Fruit fly (Drosophila melanogaster) whole organism, wandering third instar larva: ENCODE data around the gene GAA1.

Experiments used
- Abd-B ChIP-seq: fragments of >200 bp; optimal IDR thresholded peaks from 2 replicates; lab custom pipeline; 2017; ENCODE audit warnings: missing biosample characterization, missing genetic modification characterization
- CG32264 ChIP-seq: fragments of 200-800 bp; sonication (Bioruptor generic); optimal IDR thresholded peaks from 2 replicates; lab custom pipeline; 2016; ENCODE audit warnings: missing biosample characterization, missing genetic modification characterization
- CG9705 ChIP-seq: fragments of 200-800 bp; sonication (Bioruptor generic); optimal IDR thresholded peaks from 2 replicates; lab custom pipeline; 2018; ENCODE audit warnings: missing biosample characterization, mild to moderate bottlenecking, missing genetic modification characterization
- CrebA ChIP-seq: fragments of 200-800 bp; sonication (Bioruptor generic); optimal IDR thresholded peaks from 2 replicates; lab custom pipeline; 2016; ENCODE audit warnings: missing biosample characterization, mild to moderate bottlenecking, missing genetic modification characterization, borderline replicate concordance
- Dfd ChIP-seq: fragments of >200 bp; optimal IDR thresholded peaks from 2 replicates; lab custom pipeline; 2017; ENCODE audit warnings: missing biosample characterization, missing genetic modification characterization
- Dif ChIP-seq: fragments of 200-275, 200-300 bp; sonication (Bioruptor generic); optimal IDR thresholded peaks from 2 replicates; lab custom pipeline; 2018; ENCODE audit warnings: missing biosample characterization, missing genetic modification characterization; ENCODE audit not compliant: partially characterized antibody
- GATAd ChIP-seq: sonication (Bioruptor generic); optimal IDR thresholded peaks from 2 replicates; lab custom pipeline; 2016; ENCODE audit warnings: missing biosample characterization, missing genetic modification characterization
- HLH106 ChIP-seq: fragments of 200-800 bp; optimal IDR thresholded peaks from 3 replicates; lab custom pipeline; 2019; ENCODE audit warnings: missing biosample characterization, mild to moderate bottlenecking, missing genetic modification characterization, moderate library complexity
- Hnf4 ChIP-seq: fragments of 200-800 bp; sonication (Bioruptor generic); optimal IDR thresholded peaks from 2 replicates; lab custom pipeline; 2016; ENCODE audit warnings: missing biosample characterization, mild to moderate bottlenecking, missing genetic modification characterization
- Hr78 ChIP-seq: fragments of >200 bp; optimal IDR thresholded peaks from 2 replicates; lab custom pipeline; 2017; ENCODE audit warnings: missing biosample characterization, missing genetic modification characterization
- Hr83 ChIP-seq: fragments of 200-300 bp; sonication (Bioruptor generic); optimal IDR thresholded peaks from 2 replicates; lab custom pipeline; 2016; ENCODE audit warnings: missing biosample characterization, mild to moderate bottlenecking, missing genetic modification characterization, moderate library complexity; ENCODE audit not compliant: poor library complexity, severe bottlenecking
- Jra ChIP-seq: sonication (Bioruptor generic); optimal IDR thresholded peaks from 2 replicates; lab custom pipeline; 2016; ENCODE audit warnings: missing biosample characterization, missing genetic modification characterization
- Mio ChIP-seq: sonication (Bioruptor generic); optimal IDR thresholded peaks from 2 replicates; lab custom pipeline; 2016; ENCODE audit warnings: missing biosample characterization, missing genetic modification characterization
- Myc ChIP-seq: fragments of >200 bp; optimal IDR thresholded peaks from 2 replicates; lab custom pipeline; 2017
- N ChIP-seq: fragments of >200 bp; optimal IDR thresholded peaks from 2 replicates; lab custom pipeline; 2018; ENCODE audit warnings: missing biosample characterization, missing external identifiers, missing genetic modification characterization
- OdsH ChIP-seq: fragments of 200-800 bp; sonication (Bioruptor generic); optimal IDR thresholded peaks from 2 replicates; lab custom pipeline; 2016; ENCODE audit warnings: missing biosample characterization, mild to moderate bottlenecking, missing genetic modification characterization
- Rel ChIP-seq, 2 experiments: fragments of 200-800 bp; sonication (Bioruptor generic) in 1 of 2; optimal IDR thresholded peaks; 2 replicates in 1 of 2; 3 replicates in 1 of 2; lab custom pipeline; 2016 to 2019; ENCODE audit warnings: mild to moderate bottlenecking in 2 of 2, missing biosample characterization in 2 of 2, missing genetic modification characterization in 2 of 2, moderate library complexity in 1 of 2
- Sp1 ChIP-seq: fragments of 200-800 bp; sonication (Bioruptor generic); optimal IDR thresholded peaks from 3 replicates; lab custom pipeline; 2019; ENCODE audit warnings: missing biosample characterization, mild to moderate bottlenecking, missing genetic modification characterization, moderate library complexity
- Vsx2 ChIP-seq: fragments of 200-300, 225-300 bp; sonication (Bioruptor generic); optimal IDR thresholded peaks from 2 replicates; lab custom pipeline; 2018; ENCODE audit warnings: missing biosample characterization, missing genetic modification characterization; ENCODE audit not compliant: partially characterized antibody
- br ChIP-seq: fragments of 200-800 bp; sonication (Bioruptor generic); optimal IDR thresholded peaks from 2 replicates; lab custom pipeline; 2016; ENCODE audit warnings: missing biosample characterization, missing genetic modification characterization
- brk ChIP-seq: fragments of 200-800 bp; sonication (Bioruptor generic); optimal IDR thresholded peaks from 2 replicates; lab custom pipeline; 2016; ENCODE audit warnings: missing biosample characterization, mild to moderate bottlenecking, missing genetic modification characterization
- dl ChIP-seq, 2 experiments: fragments of 175-275, 200-275 bp in 1 of 2; fragments of 200-275 bp in 1 of 2; sonication (Bioruptor generic); optimal IDR thresholded peaks; lab custom pipeline; 2018; ENCODE audit warnings: mild to moderate bottlenecking in 2 of 2, missing biosample characterization in 2 of 2, missing genetic modification characterization in 2 of 2, moderate library complexity in 2 of 2; ENCODE audit not compliant: partially characterized antibody in 2 of 2, insufficient read depth in 1 of 2
- dmrt93B ChIP-seq: fragments of 200-800 bp; sonication (Bioruptor generic); optimal IDR thresholded peaks from 2 replicates; lab custom pipeline; 2018; ENCODE audit warnings: missing biosample characterization, mild to moderate bottlenecking, missing genetic modification characterization
- dsf ChIP-seq: sonication (Bioruptor generic); optimal IDR thresholded peaks from 2 replicates; lab custom pipeline; 2016; ENCODE audit warnings: missing biosample characterization, missing genetic modification characterization, borderline replicate concordance
- ey ChIP-seq: fragments of 200-800 bp; sonication (Bioruptor generic); optimal IDR thresholded peaks from 2 replicates; lab custom pipeline; 2016; ENCODE audit warnings: missing biosample characterization, missing genetic modification characterization
- foxo ChIP-seq, 2 experiments: fragments of 200-800 bp; sonication (Bioruptor generic); optimal IDR thresholded peaks; 2 replicates in 1 of 2; 3 replicates in 1 of 2; lab custom pipeline; 2016 to 2017; ENCODE audit warnings: missing biosample characterization in 2 of 2, missing genetic modification characterization in 2 of 2
- fru ChIP-seq: fragments of 200-800 bp; sonication (Bioruptor generic); optimal IDR thresholded peaks from 3 replicates; lab custom pipeline; 2016; ENCODE audit warnings: missing biosample characterization, mild to moderate bottlenecking, missing genetic modification characterization
- h ChIP-seq: fragments of 200-800 bp; sonication (Bioruptor generic); optimal IDR thresholded peaks from 3 replicates; lab custom pipeline; 2016; ENCODE audit warnings: missing biosample characterization, mild to moderate bottlenecking, missing genetic modification characterization
- jim ChIP-seq: fragments of 175-275, 200-325 bp; sonication (Bioruptor generic); optimal IDR thresholded peaks from 2 replicates; lab custom pipeline; 2016; ENCODE audit warnings: missing biosample characterization, mild to moderate bottlenecking, missing genetic modification characterization
- lola ChIP-seq: fragments of >200 bp; optimal IDR thresholded peaks from 2 replicates; lab custom pipeline; 2017; ENCODE audit warnings: missing biosample characterization, missing genetic modification characterization
- pan ChIP-seq: fragments of >200 bp; optimal IDR thresholded peaks from 2 replicates; lab custom pipeline; 2017
- psq ChIP-seq: fragments of 200-800 bp; sonication (Bioruptor generic); optimal IDR thresholded peaks from 3 replicates; lab custom pipeline; 2017; ENCODE audit warnings: missing biosample characterization, mild to moderate bottlenecking, missing genetic modification characterization, moderate library complexity
- rgr ChIP-seq: fragments of 200-800 bp; sonication (Bioruptor generic); optimal IDR thresholded peaks from 3 replicates; lab custom pipeline; 2016; ENCODE audit warnings: missing biosample characterization, mild to moderate bottlenecking, missing genetic modification characterization
- sage ChIP-seq: fragments of 200-800 bp; sonication (Bioruptor generic); optimal IDR thresholded peaks from 2 replicates; lab custom pipeline; 2016; ENCODE audit warnings: missing biosample characterization, mild to moderate bottlenecking, missing genetic modification characterization
- sv ChIP-seq: fragments of 200-800 bp; sonication (Bioruptor generic); optimal IDR thresholded peaks from 3 replicates; lab custom pipeline; 2016; ENCODE audit warnings: missing biosample characterization, missing genetic modification characterization
- tai ChIP-seq: sonication (Bioruptor generic); optimal IDR thresholded peaks from 2 replicates; lab custom pipeline; 2016; ENCODE audit warnings: missing biosample characterization, missing genetic modification characterization
- usp ChIP-seq: fragments of >200 bp; optimal IDR thresholded peaks from 2 replicates; lab custom pipeline; 2017; ENCODE audit warnings: missing biosample characterization, missing genetic modification characterization
- woc ChIP-seq: sonication (Bioruptor generic); optimal IDR thresholded peaks from 2 replicates; lab custom pipeline; 2016; ENCODE audit warnings: missing biosample characterization, mild to moderate bottlenecking, missing genetic modification characterization

The GAA1 gene

DNA sequence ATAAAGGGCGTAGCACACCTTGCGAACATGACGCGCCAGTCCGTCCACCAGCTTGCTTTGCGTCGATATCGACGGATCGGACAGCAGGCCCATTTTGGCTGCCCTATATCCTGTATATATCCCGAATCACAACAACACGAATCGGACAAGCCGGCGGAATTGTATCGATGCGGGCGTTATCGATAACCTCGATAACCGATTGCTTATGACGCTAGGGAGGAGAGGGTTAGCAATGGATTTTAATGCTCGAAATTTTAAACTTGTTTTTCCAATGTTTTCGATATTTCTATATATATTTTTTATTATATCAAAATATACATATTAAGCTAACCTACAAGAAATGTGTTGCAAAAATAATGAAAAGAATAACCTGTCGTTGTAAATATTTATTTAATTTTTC is at the start of gene GAA1:
Gene GAA1, minus strand, starts transcription at position 194 of the 400 bp plus-strand sequence.
- TF ChIP-seq Sp1 (GFP tag; lab: Kevin White, UChicago) = no peak
- TF ChIP-seq HLH106 (tag; lab: Kevin White, UChicago) = peak; percentile 17

DNA sequence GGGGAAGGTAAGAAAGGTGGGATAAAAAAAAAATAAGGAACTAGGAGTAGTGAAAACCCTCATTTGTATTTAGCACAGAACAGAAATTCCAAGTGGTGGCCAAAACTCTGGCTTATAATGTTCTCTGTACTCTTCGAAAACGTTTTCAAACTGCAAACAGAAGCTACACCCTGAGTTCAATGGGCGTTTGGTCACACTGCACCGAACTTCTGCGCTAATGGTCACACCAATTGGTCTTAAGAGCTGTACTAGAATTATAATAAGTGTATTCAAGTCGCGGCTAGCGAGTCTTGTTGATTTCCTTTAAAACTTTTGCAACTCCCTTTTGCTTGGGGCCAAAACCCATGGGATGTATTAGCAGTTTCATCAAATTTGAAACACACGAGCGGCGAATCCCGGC is 48.9 kb upstream of the GAA1 start:
- TF ChIP-seq Vsx2 (GFP tag; lab: Kevin White, UChicago) = no peak
- no peak for TF ChIP-seq Hnf4 (GFP tag; lab: Kevin White, UChicago)
- no peak for TF ChIP-seq Rel (GFP tag; optimal IDR thresholded peaks at IDR 0.05; lab: Kevin White, UChicago)
- TF ChIP-seq Rel (tag; optimal IDR thresholded peaks at IDR 0.05; lab: Kevin White, UChicago) = no peak
- TF ChIP-seq Hr78 = no peak
- TF ChIP-seq psq (GFP tag; lab: Kevin White, UChicago) = no peak

dm6 chrX:5920932-5921331 is 47.8 kb upstream of the GAA1 start:
- TF ChIP-seq Sp1 (GFP tag; lab: Kevin White, UChicago) (no peak), fru (no peak), rgr (GFP tag; lab: Kevin White, UChicago) (no peak), lola (GFP tag; lab: Kevin White, UChicago) (no peak), GATAd (GFP tag; lab: Kevin White, UChicago) (no peak), dsf (GFP tag; lab: Kevin White, UChicago) (no peak), woc (GFP tag; lab: Kevin White, UChicago) (no peak), Mio (GFP tag; lab: Kevin White, UChicago) (no peak), OdsH (GFP tag; lab: Kevin White, UChicago) (no peak), Myc (lab: Kevin White, UChicago) (no peak), CG32264 (no peak), brk (no peak), Jra (GFP tag; lab: Kevin White, UChicago) (no peak), foxo (GFP tag; optimal IDR thresholded peaks at IDR 0.05; lab: Kevin White, UChicago) (no peak)

dm6 chrX:5918499-5919126 is 45.5 kb upstream of the GAA1 start:
- TF ChIP-seq Mio (GFP tag; lab: Kevin White, UChicago) (peak; percentile 92), sage (peak; percentile 98), Hr83 (GFP tag; lab: Kevin White, UChicago) (peak; percentile 95), rgr (GFP tag; lab: Kevin White, UChicago) (peak; percentile 100), fru (peak; percentile 100), Abd-B (GFP tag; lab: Kevin White, UChicago) (no peak), CG32264 (peak; percentile 97), Rel (GFP tag; optimal IDR thresholded peaks at IDR 0.05; lab: Kevin White, UChicago) (peak; percentile 93), Rel (tag; optimal IDR thresholded peaks at IDR 0.05; lab: Kevin White, UChicago) (peak; percentile 95), CG9705 (GFP tag; lab: Kevin White, UChicago) (peak; percentile 99), HLH106 (tag; lab: Kevin White, UChicago) (peak; percentile 100), Vsx2 (GFP tag; lab: Kevin White, UChicago) (peak; percentile 70), brk (peak; percentile 95), N (peak; percentile 23), dmrt93B (peak; percentile 99), Sp1 (GFP tag; lab: Kevin White, UChicago) (peak; percentile 99), Myc (lab: Kevin White, UChicago) (no peak), h (peak; percentile 100), jim (GFP tag; lab: Kevin White, UChicago) (peak; percentile 87), br (peak; percentile 99), lola (GFP tag; lab: Kevin White, UChicago) (no peak), Jra (GFP tag; lab: Kevin White, UChicago) (peak; percentile 98), tai (GFP tag; lab: Kevin White, UChicago) (peak; percentile 98), psq (GFP tag; lab: Kevin White, UChicago) (peak; percentile 100), ey (GFP tag; lab: Kevin White, UChicago) (peak; percentile 100), dl (GFP tag; optimal IDR thresholded peaks at IDR 0.05; lab: Kevin White, UChicago; ENCODE audit: insufficient read depth in 1 of 2, partially characterized antibody in 2 of 2) (no peak), sv (peak; percentile 98), GATAd (GFP tag; lab: Kevin White, UChicago) (peak; percentile 98), pan (lab: Kevin White, UChicago) (no peak), woc (GFP tag; lab: Kevin White, UChicago) (peak; percentile 99), dsf (GFP tag; lab: Kevin White, UChicago) (peak; percentile 95), OdsH (GFP tag; lab: Kevin White, UChicago) (peak; percentile 99), Hnf4 (GFP tag; lab: Kevin White, UChicago) (peak; percentile 99), usp (GFP tag; lab: Kevin White, UChicago) (no peak), Dfd (GFP tag; lab: Kevin White, UChicago) (peak; percentile 87), Dif (GFP tag; lab: Kevin White, UChicago) (peak; percentile 54), Hr78 (no peak), foxo (GFP tag; optimal IDR thresholded peaks at IDR 0.05; lab: Kevin White, UChicago) (peak; percentile 92 to 100), CrebA (GFP tag; lab: Kevin White, UChicago) (no peak)
